Fruit fly (Drosophila melanogaster) whole organism, prepupa: Measurements from ENCODE around the gene CG14427.

ENCODE experiments used
- CG10631 ChIP-seq: fragments of 200-800 bp; sonication (Bioruptor generic); optimal IDR thresholded peaks from 2 replicates; lab custom pipeline; 2016; ENCODE audit warnings: missing biosample characterization, missing genetic modification characterization
- CG10669 ChIP-seq: fragments of 200-800 bp; sonication (Bioruptor generic); optimal IDR thresholded peaks from 3 replicates; lab custom pipeline; 2018; ENCODE audit warnings: missing biosample characterization, mild to moderate bottlenecking, missing genetic modification characterization, moderate library complexity
- CG11762 ChIP-seq: fragments of 200-800 bp; sonication (Bioruptor generic); optimal IDR thresholded peaks from 3 replicates; lab custom pipeline; 2016; ENCODE audit warnings: missing biosample characterization, missing genetic modification characterization; ENCODE audit not compliant: insufficient read depth
- CG11902 ChIP-seq: fragments of 200-800 bp; sonication (Bioruptor generic); optimal IDR thresholded peaks from 3 replicates; lab custom pipeline; 2016; ENCODE audit warnings: missing biosample characterization, missing genetic modification characterization
- CG1621 ChIP-seq: fragments of 200-800 bp; sonication (Bioruptor generic); optimal IDR thresholded peaks from 3 replicates; lab custom pipeline; 2018; ENCODE audit warnings: missing biosample characterization, mild to moderate bottlenecking, missing genetic modification characterization
- CG16779 ChIP-seq: fragments of 200-800 bp; sonication (Bioruptor generic); optimal IDR thresholded peaks from 3 replicates; lab custom pipeline; 2017; ENCODE audit warnings: missing biosample characterization, mild to moderate bottlenecking, missing genetic modification characterization
- CG3032 ChIP-seq: fragments of 200-800 bp; optimal IDR thresholded peaks from 2 replicates; lab custom pipeline; 2019; ENCODE audit warnings: missing biosample characterization, mild to moderate bottlenecking, missing genetic modification characterization, moderate library complexity
- CG31627 ChIP-seq: fragments of 200-800 bp; sonication (Bioruptor generic); optimal IDR thresholded peaks from 3 replicates; lab custom pipeline; 2016; ENCODE audit warnings: missing biosample characterization, missing genetic modification characterization
- CG34406 ChIP-seq: fragments of 200-800 bp; sonication (Bioruptor generic); optimal IDR thresholded peaks from 3 replicates; lab custom pipeline; 2016; ENCODE audit warnings: missing biosample characterization, missing genetic modification characterization
- CG3919 ChIP-seq: fragments of 200-800 bp; sonication (Bioruptor generic); optimal IDR thresholded peaks from 3 replicates; lab custom pipeline; 2016; ENCODE audit warnings: missing biosample characterization, missing genetic modification characterization
- CG4318 ChIP-seq: fragments of 200-800 bp; sonication (Bioruptor generic); optimal IDR thresholded peaks from 3 replicates; lab custom pipeline; 2017; ENCODE audit warnings: missing biosample characterization, mild to moderate bottlenecking, missing genetic modification characterization
- CG6276 ChIP-seq: fragments of 200-800 bp; sonication (Bioruptor generic); optimal IDR thresholded peaks from 2 replicates; lab custom pipeline; 2017; ENCODE audit warnings: missing biosample characterization, mild to moderate bottlenecking, missing genetic modification characterization
- CG6792 ChIP-seq: fragments of 200-800 bp; sonication (Bioruptor generic); optimal IDR thresholded peaks from 3 replicates; lab custom pipeline; 2016; ENCODE audit warnings: missing biosample characterization, missing genetic modification characterization
- CG6808 ChIP-seq: fragments of 200-800 bp; sonication (Bioruptor generic); optimal IDR thresholded peaks from 3 replicates; lab custom pipeline; 2017; ENCODE audit warnings: missing biosample characterization, missing genetic modification characterization, mild to moderate bottlenecking, moderate library complexity, missing genetic modification reagents
- CG6854 ChIP-seq: fragments of 200-800 bp; sonication (Bioruptor generic); optimal IDR thresholded peaks from 2 replicates; lab custom pipeline; 2017; ENCODE audit warnings: missing biosample characterization, mild to moderate bottlenecking, missing genetic modification characterization
- CG7368 ChIP-seq: fragments of 200-800 bp; sonication (Bioruptor generic); optimal IDR thresholded peaks from 3 replicates; lab custom pipeline; 2016; ENCODE audit warnings: missing biosample characterization, missing genetic modification characterization
- CG8119 ChIP-seq: fragments of 200-800 bp; sonication (Bioruptor generic); IDR thresholded peaks from 3 replicates; pipeline ENCODE4 v1.3.6; 2022; ENCODE audit warnings: missing biosample characterization, missing genetic modification characterization
- CG8632 ChIP-seq: fragments of 200-800 bp; sonication (Bioruptor generic); optimal IDR thresholded peaks from 3 replicates; lab custom pipeline; 2016; ENCODE audit warnings: missing biosample characterization, missing genetic modification characterization
- CG9139 ChIP-seq: fragments of 200-800 bp; sonication (Bioruptor generic); optimal IDR thresholded peaks from 3 replicates; lab custom pipeline; 2017; ENCODE audit warnings: missing biosample characterization, mild to moderate bottlenecking, missing genetic modification characterization
- Eip75B ChIP-seq: fragments of 200-800 bp; sonication (Bioruptor generic); optimal IDR thresholded peaks from 3 replicates; lab custom pipeline; 2016; ENCODE audit warnings: missing biosample characterization, missing genetic modification characterization
- Eip78C ChIP-seq: fragments of 200-800 bp; sonication (Bioruptor generic); peaks from one replicate; lab custom pipeline; 2016; ENCODE audit warnings: missing biosample characterization, missing genetic modification characterization
- Eip93F ChIP-seq: fragments of 200-800 bp; sonication (Bioruptor generic); optimal IDR thresholded peaks from 2 replicates; lab custom pipeline; 2016; ENCODE audit warnings: missing biosample characterization, mild to moderate bottlenecking, missing genetic modification characterization
- Ets21C ChIP-seq: fragments of 200-800 bp; sonication (Bioruptor generic); optimal IDR thresholded peaks from 3 replicates; lab custom pipeline; 2016; ENCODE audit warnings: missing biosample characterization, missing genetic modification characterization
- Gug ChIP-seq: fragments of 200-800 bp; sonication (Bioruptor generic); IDR thresholded peaks from 2 replicates; pipeline ENCODE4 v1.3.6; 2022; ENCODE audit warnings: missing biosample characterization, missing genetic modification characterization
- Hr38 ChIP-seq: sonication (Bioruptor generic); optimal IDR thresholded peaks from 2 replicates; lab custom pipeline; 2016; ENCODE audit warnings: missing biosample characterization, missing genetic modification characterization
- Hr39 ChIP-seq: fragments of 200-800 bp; sonication (Bioruptor generic); optimal IDR thresholded peaks from 2 replicates; lab custom pipeline; 2016; ENCODE audit warnings: missing biosample characterization, missing genetic modification characterization
- Lpt ChIP-seq: fragments of 200-800 bp; sonication (Bioruptor generic); optimal IDR thresholded peaks from 3 replicates; lab custom pipeline; 2016; ENCODE audit warnings: missing biosample characterization, missing genetic modification characterization
- Smox ChIP-seq: fragments of 200-800 bp; sonication (Bioruptor generic); optimal IDR thresholded peaks from 3 replicates; lab custom pipeline; 2016; ENCODE audit warnings: missing biosample characterization, missing genetic modification characterization
- Sox14 ChIP-seq: fragments of 200-800 bp; sonication (Bioruptor generic); optimal IDR thresholded peaks from 3 replicates; lab custom pipeline; 2016; ENCODE audit warnings: missing biosample characterization, missing genetic modification characterization
- achi ChIP-seq: fragments of 200-800 bp; sonication (Bioruptor generic); optimal IDR thresholded peaks from 3 replicates; lab custom pipeline; 2016; ENCODE audit warnings: missing biosample characterization, missing genetic modification characterization
- acj6 ChIP-seq: fragments of 200-800 bp; sonication (Bioruptor generic); optimal IDR thresholded peaks from 3 replicates; lab custom pipeline; 2016; ENCODE audit warnings: missing biosample characterization, missing genetic modification characterization
- cyc ChIP-seq: fragments of 200-800 bp; sonication (Bioruptor generic); optimal IDR thresholded peaks from 3 replicates; lab custom pipeline; 2016; ENCODE audit warnings: missing biosample characterization, missing genetic modification characterization
- dac ChIP-seq: fragments of 200-800 bp; sonication (Bioruptor generic); optimal IDR thresholded peaks from 2 replicates; lab custom pipeline; 2017; ENCODE audit warnings: missing biosample characterization, mild to moderate bottlenecking, missing genetic modification characterization
- dsx ChIP-seq: fragments of 200-800 bp; optimal IDR thresholded peaks from 3 replicates; lab custom pipeline; 2019; ENCODE audit warnings: missing biosample characterization, mild to moderate bottlenecking, missing genetic modification characterization, moderate library complexity; ENCODE audit not compliant: poor library complexity, severe bottlenecking
- eg ChIP-seq: fragments of 200-800 bp; sonication (Bioruptor generic); IDR thresholded peaks from 3 replicates; pipeline ENCODE4 v1.3.6; 2022; ENCODE audit warnings: missing biosample characterization, missing genetic modification characterization
- fd59A ChIP-seq: fragments of 200-800 bp; sonication (Bioruptor generic); optimal IDR thresholded peaks from 2 replicates; lab custom pipeline; 2017; ENCODE audit warnings: missing biosample characterization, mild to moderate bottlenecking, missing genetic modification characterization, missing genetic modification reagents
- fd85E ChIP-seq: fragments of 200-800 bp; sonication (Bioruptor generic); optimal IDR thresholded peaks from 3 replicates; lab custom pipeline; 2016; ENCODE audit warnings: missing biosample characterization, missing genetic modification characterization
- pdm3 ChIP-seq: fragments of 200-800 bp; sonication (Bioruptor generic); optimal IDR thresholded peaks from 3 replicates; lab custom pipeline; 2016; ENCODE audit warnings: missing biosample characterization, missing genetic modification characterization
- salr ChIP-seq, 2 experiments: fragments of 200-800 bp; sonication (Bioruptor generic); optimal IDR thresholded peaks; 3 replicates each; lab custom pipeline; 2016 to 2018; ENCODE audit warnings: missing biosample characterization in 2 of 2, missing genetic modification characterization in 2 of 2, mild to moderate bottlenecking in 1 of 2
- spab ChIP-seq: fragments of 200-800 bp; sonication (Bioruptor generic); optimal IDR thresholded peaks from 2 replicates; lab custom pipeline; 2017; ENCODE audit warnings: missing biosample characterization, mild to moderate bottlenecking, missing genetic modification characterization, missing genetic modification reagents
- ss ChIP-seq, 2 experiments: fragments of 200-800 bp; sonication (Bioruptor generic); optimal IDR thresholded peaks; 2 replicates in 1 of 2; 3 replicates in 1 of 2; lab custom pipeline; 2017 to 2018; ENCODE audit warnings: mild to moderate bottlenecking in 2 of 2, missing biosample characterization in 2 of 2, missing genetic modification characterization in 2 of 2, moderate library complexity in 1 of 2
- svp ChIP-seq: fragments of 200-800 bp; sonication (Bioruptor generic); peaks from one replicate; lab custom pipeline; 2016; ENCODE audit warnings: missing biosample characterization, missing genetic modification characterization
- topi ChIP-seq: fragments of 200-800 bp; sonication (Bioruptor generic); optimal IDR thresholded peaks from 3 replicates; lab custom pipeline; 2016; ENCODE audit warnings: missing biosample characterization, missing genetic modification characterization
- vri ChIP-seq: fragments of 200-800 bp; sonication (Bioruptor generic); optimal IDR thresholded peaks from 3 replicates; lab custom pipeline; 2016; ENCODE audit warnings: missing biosample characterization, mild to moderate bottlenecking, missing genetic modification characterization

Gene CG14427

DNA sequence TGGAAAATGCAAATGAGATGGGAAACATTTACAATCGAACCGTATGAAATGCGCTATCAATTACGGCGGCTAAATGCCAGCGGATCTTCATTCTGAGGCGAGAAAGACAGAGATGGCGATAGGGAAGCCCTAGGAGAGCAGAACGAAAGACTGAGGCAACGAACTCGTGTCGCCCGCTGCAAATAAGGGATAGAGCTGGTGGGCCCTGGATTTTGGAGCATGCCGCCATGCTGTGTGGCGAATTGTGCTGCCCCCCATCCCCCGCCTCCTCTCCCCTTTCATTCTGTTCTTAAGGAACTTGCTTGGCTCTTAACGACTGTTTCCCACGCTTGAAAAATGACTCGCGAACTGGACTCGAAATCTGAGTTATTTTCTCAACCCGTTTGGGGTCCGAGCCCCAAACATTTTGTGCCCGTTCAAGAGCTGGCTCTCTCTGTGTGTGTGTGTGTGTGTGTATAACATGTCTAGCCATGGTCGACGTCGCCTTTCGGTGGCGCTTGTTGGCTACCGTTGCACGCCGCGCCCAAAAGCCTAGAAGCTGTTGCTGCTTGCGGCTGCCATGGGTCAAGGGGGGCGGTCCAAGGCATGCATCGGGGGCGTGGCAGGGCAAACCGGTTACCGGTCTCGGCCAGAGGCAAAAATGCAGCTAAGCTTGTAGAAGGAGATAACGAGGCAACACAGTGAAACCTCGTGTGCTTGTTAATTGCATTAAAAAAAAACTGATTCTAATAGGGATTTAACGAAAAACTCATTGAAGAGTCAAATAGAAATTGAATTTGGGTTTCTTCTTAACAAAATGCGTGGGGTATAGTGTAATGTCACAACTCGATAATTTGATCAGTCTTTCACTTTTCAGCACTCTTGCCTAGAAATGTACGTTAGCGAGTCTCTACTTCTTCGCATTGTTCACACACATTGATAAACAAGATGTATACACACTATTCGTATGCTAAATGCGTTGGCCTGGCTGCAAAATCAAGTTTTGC lies 32.0 kb upstream of the CG14427 start (continued):
- TF ChIP-seq Eip75B (peak; percentile 72), eg (GFP tag; lab: Robert Waterston, UW) (peak; percentile 78), CG6792 (GFP tag; lab: Kevin White, UChicago) (peak; percentile 53), salr (GFP tag; optimal IDR thresholded peaks at IDR 0.05; lab: Kevin White, UChicago) (peak in 1 of 2 experiments; percentile 47), CG11902 (peak; percentile 40), CG31627 (GFP tag; lab: Kevin White, UChicago) (peak; percentile 37), CG6808 (peak; percentile 77), CG10631 (GFP tag; lab: Kevin White, UChicago) (peak; percentile 67), Eip78C (GFP tag; lab: Kevin White, UChicago) (peak; percentile 89), pdm3 (peak; percentile 75), Smox (GFP tag; lab: Kevin White, UChicago) (peak; percentile 51), CG6854 (peak; percentile 48), Eip93F (GFP tag; lab: Kevin White, UChicago) (no peak), CG9139 (peak; percentile 25), cyc (GFP tag; lab: Kevin White, UChicago) (peak; percentile 61), fd59A (GFP tag; lab: Kevin White, UChicago) (peak; percentile 70), Lpt (peak; percentile 61), CG1621 (tag; lab: Kevin White, UChicago) (peak; percentile 59), fd85E (GFP tag; lab: Kevin White, UChicago) (no peak), achi (peak; percentile 69), Hr38 (GFP tag; lab: Kevin White, UChicago) (no peak), Hr39 (GFP tag; lab: Kevin White, UChicago) (peak; percentile 56), dsx (peak; percentile 49)
- TF ChIP-seq, all 60 proteins: peak for 53

dm6 chrX:7011063-7011743 lies 29.2 kb upstream of the CG14427 start, which contains the start of the genes cm, sloth1 and sloth2:
Gene cm, minus strand, starts transcription at chrX:7011145.
Gene sloth1, plus strand, starts transcription at chrX:7011357.
Gene sloth2, plus strand, starts transcription at chrX:7011357.
- TF ChIP-seq Ets21C (peak; percentile 87), dac (peak; percentile 76), CG34406 (GFP tag; lab: Kevin White, UChicago) (peak; percentile 84), Eip75B (peak; percentile 85), CG31627 (GFP tag; lab: Kevin White, UChicago) (peak; percentile 93), ss (GFP tag; optimal IDR thresholded peaks at IDR 0.05; lab: Kevin White, UChicago) (peak; percentile 70 to 80), acj6 (GFP tag; lab: Kevin White, UChicago) (peak; percentile 91), fd59A (GFP tag; lab: Kevin White, UChicago) (peak; percentile 66), svp (GFP tag; lab: Kevin White, UChicago) (peak; percentile 97), spab (GFP tag; lab: Kevin White, UChicago) (peak; percentile 50), CG8119 (peak; percentile 79), Eip78C (GFP tag; lab: Kevin White, UChicago) (peak; percentile 95), topi (peak; percentile 87), Eip93F (GFP tag; lab: Kevin White, UChicago) (peak; percentile 80), CG6276 (peak; percentile 50), CG1621 (tag; lab: Kevin White, UChicago) (peak; percentile 78), cyc (GFP tag; lab: Kevin White, UChicago) (peak; percentile 87), Gug (GFP tag; lab: Robert Waterston, UW) (peak; percentile 55; the same call in 1 of the 2 replicates), CG7368 (peak; percentile 68), Sox14 (GFP tag; lab: Kevin White, UChicago) (peak; percentile 90), Hr39 (GFP tag; lab: Kevin White, UChicago) (peak; percentile 91), CG10669 (peak; percentile 76), CG11902 (peak; percentile 68), CG6808 (peak; percentile 72), salr (GFP tag; optimal IDR thresholded peaks at IDR 0.05; lab: Kevin White, UChicago) (peak; percentile 70 to 82), CG8632 (peak; percentile 84), CG3032 (peak; percentile 96), pdm3 (peak; percentile 92), Smox (GFP tag; lab: Kevin White, UChicago) (peak; percentile 91), CG16779 (tag; lab: Kevin White, UChicago) (no peak), CG11762 (GFP tag; lab: Kevin White, UChicago) (peak; percentile 34), eg (GFP tag; lab: Robert Waterston, UW) (peak; percentile 80), CG6854 (peak; percentile 30), CG3919 (GFP tag; lab: Kevin White, UChicago) (peak; percentile 84), CG4318 (peak; percentile 59), vri (peak; percentile 87), Lpt (peak; percentile 74)
